Worm (Caenorhabditis elegans): ENCODE data around the gene cup-16.

- TF ChIP-seq Y22D7AL.16 (tag; optimal IDR thresholded peaks at IDR 0.05) (no peak), ama-1 (optimal IDR thresholded peaks at IDR 0.05) (no peak), dmd-4 (tag; optimal IDR thresholded peaks at IDR 0.05; ENCODE audit: borderline replicate concordance) (no peak), hlh-8 (tag; optimal IDR thresholded peaks at IDR 0.05) (no peak)
These were observed 41.7 kb downstream of the cup-16 start for ce11 chrII:8748638-8749037.

Data from whole organism, late embryonic.